Fruit fly (Drosophila melanogaster): ENCODE results near the gene CG6650.
A peak's percentile ranks its signal among the peaks of the same experiment; 100 is the strongest.

CG6650 gene

DNA sequence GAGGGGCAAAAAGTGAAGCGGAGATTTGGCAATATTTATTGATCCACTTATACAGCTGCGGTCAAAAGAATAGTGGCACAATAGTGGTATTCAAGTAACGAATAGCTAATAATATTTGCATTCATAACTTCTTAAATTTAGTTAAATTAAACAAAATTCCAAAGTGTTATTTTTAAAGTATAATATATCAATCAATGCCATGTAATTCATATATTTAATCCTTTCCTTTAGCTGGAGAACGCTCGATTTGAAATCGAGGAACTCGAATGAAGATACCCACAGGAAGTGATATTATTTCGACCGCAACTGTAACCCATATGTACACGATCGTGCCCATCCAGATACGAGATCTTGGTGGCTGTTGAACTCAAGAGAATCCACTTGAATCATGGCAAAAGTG is 48.0 kb downstream of the CG6650 start:
- peak; percentile 45 for TF ChIP-seq kay (GFP tag; ENCODE audit: borderline replicate concordance)
- TF ChIP-seq pad (GFP tag; optimal IDR thresholded peaks at IDR 0.05) = no peak

DNA sequence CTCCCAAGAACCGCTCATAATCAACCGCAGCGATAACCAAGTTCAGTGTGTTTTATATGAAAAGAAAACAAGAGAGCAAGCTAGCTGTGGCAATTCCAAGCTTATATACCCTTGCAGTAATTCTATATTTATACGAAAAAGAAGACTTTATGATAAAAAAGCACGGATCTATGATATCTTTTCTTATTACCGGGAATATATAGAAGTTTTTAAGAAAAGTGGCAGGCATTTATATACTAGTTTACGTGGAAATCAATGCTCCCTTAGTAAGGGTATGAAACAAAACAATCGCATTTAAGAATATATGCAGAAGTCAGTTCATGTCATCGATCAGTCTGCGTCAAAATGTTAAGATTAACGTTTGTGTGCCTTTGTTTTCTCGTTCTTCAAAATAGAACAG is 52.0 kb downstream of the CG6650 start, which contains the start of gene CG8100:
Gene CG8100 (plus strand): TSS at position 333 of the 400 bp plus-strand sequence.
- no peak for TF ChIP-seq Mnt (GFP tag; optimal IDR thresholded peaks at IDR 0.05)
- no peak for TF ChIP-seq cic (GFP tag; optimal IDR thresholded peaks at IDR 0.05)
- no peak for TF ChIP-seq CG7045 (GFP tag; optimal IDR thresholded peaks at IDR 0.05)
- no peak for TF ChIP-seq cnc (optimal IDR thresholded peaks at IDR 0.05)
- TF ChIP-seq CG11617 (GFP tag; optimal IDR thresholded peaks at IDR 0.05) = no peak
- TF ChIP-seq CG5204 (GFP tag; optimal IDR thresholded peaks at IDR 0.05) = no peak
- no peak for TF ChIP-seq CG33017 (tag; optimal IDR thresholded peaks at IDR 0.05)
- no peak for TF ChIP-seq pad (GFP tag; optimal IDR thresholded peaks at IDR 0.05)
- TF ChIP-seq CG1620 (GFP tag; optimal IDR thresholded peaks at IDR 0.05) = no peak
- TF ChIP-seq CG12768 (GFP tag; optimal IDR thresholded peaks at IDR 0.05) = no peak
- no peak for TF ChIP-seq toe (GFP tag; optimal IDR thresholded peaks at IDR 0.05)
- TF ChIP-seq CG7101 (tag; optimal IDR thresholded peaks at IDR 0.05) = no peak
- no peak for TF ChIP-seq ovo (GFP tag; optimal IDR thresholded peaks at IDR 0.05)
- no peak for TF ChIP-seq bab1 (GFP tag; optimal IDR thresholded peaks at IDR 0.05)
- no peak for TF ChIP-seq Clk (GFP tag; optimal IDR thresholded peaks at IDR 0.05)
- TF ChIP-seq CG14711 (tag; optimal IDR thresholded peaks at IDR 0.05) = no peak
- no peak for TF ChIP-seq tj (GFP tag; optimal IDR thresholded peaks at IDR 0.05)
- TF ChIP-seq Crg-1 (GFP tag; optimal IDR thresholded peaks at IDR 0.05) = no peak
- TF ChIP-seq kay (GFP tag; ENCODE audit: borderline replicate concordance) = no peak
